Worm (Caenorhabditis elegans) whole organism, L4 larva: ENCODE measurements around the gene Y49E10.27.

ENCODE experiments used
- F26F4.8 ChIP-seq: fragments of 200-800 bp; sonication (Bioruptor generic); conservative IDR thresholded peaks from 2 replicates; pipeline ENCODE4 v1.3.6; 2022; ENCODE audit warnings: missing genetic modification characterization, missing compliant biosample characterization
- F37D6.2 ChIP-seq: sonication (generic microtip); optimal IDR thresholded peaks from 2 replicates; lab custom pipeline; 2016; ENCODE audit warnings: mild to moderate bottlenecking, missing genetic modification characterization, missing compliant biosample characterization
- F49E8.2 ChIP-seq: sonication (generic microtip); optimal IDR thresholded peaks from 2 replicates; lab custom pipeline; 2016; ENCODE audit warnings: missing compliant biosample characterization, mild to moderate bottlenecking, missing genetic modification characterization, borderline replicate concordance
- R02D3.7 ChIP-seq: fragments of 150-350 bp; sonication (generic microtip); optimal IDR thresholded peaks from 3 replicates; lab custom pipeline; 2014; ENCODE audit warnings: missing biosample characterization, missing genetic modification characterization
- T20F7.1 ChIP-seq: fragments of 200-800 bp; sonication (Bioruptor generic); optimal IDR thresholded peaks from 2 replicates; lab custom pipeline; 2018; ENCODE audit warnings: mild to moderate bottlenecking, missing genetic modification characterization, missing compliant biosample characterization
- Y105C5A.15 ChIP-seq: fragments of 200-800 bp; sonication (Bioruptor generic); IDR thresholded peaks from 2 replicates; pipeline ENCODE4 v1.3.6; 2022; ENCODE audit warnings: missing genetic modification characterization, missing compliant biosample characterization
- Y48G9A.11 ChIP-seq: fragments of 200-800 bp; sonication (Bioruptor generic); IDR thresholded peaks from 2 replicates; pipeline ENCODE4 v1.3.6; 2022; ENCODE audit warnings: missing genetic modification reagents, missing genetic modification characterization, missing compliant biosample characterization
- Y75B8A.6 ChIP-seq: fragments of 200-800 bp; sonication (Bioruptor generic); IDR thresholded peaks from 2 replicates; pipeline ENCODE4 v1.3.6; 2022; ENCODE audit warnings: missing genetic modification reagents, missing genetic modification characterization, missing compliant biosample characterization
- ZK337.2 ChIP-seq: fragments of 200-800 bp; sonication (Bioruptor generic); IDR thresholded peaks from 2 replicates; pipeline ENCODE4 v1.3.6; 2022; ENCODE audit warnings: missing genetic modification reagents, missing genetic modification characterization, missing compliant biosample characterization
- aly-2 ChIP-seq: sonication (generic microtip); optimal IDR thresholded peaks from 2 replicates; lab custom pipeline; 2018; ENCODE audit warnings: missing biosample characterization, missing genetic modification characterization
- ceh-32 ChIP-seq: sonication (generic microtip); optimal IDR thresholded peaks from 2 replicates; lab custom pipeline; 2016; ENCODE audit warnings: mild to moderate bottlenecking, missing genetic modification characterization, missing compliant biosample characterization; ENCODE audit not compliant: poor library complexity
- ceh-82 ChIP-seq: sonication (generic microtip); optimal IDR thresholded peaks from 2 replicates; lab custom pipeline; 2017; ENCODE audit warnings: missing biosample characterization, missing genetic modification characterization
- ces-1 ChIP-seq: fragments of 150-350 bp; sonication (generic microtip); optimal IDR thresholded peaks from 4 replicates; lab custom pipeline; 2014; ENCODE audit warnings: missing biosample characterization, missing genetic modification reagents, missing genetic modification characterization
- ctbp-1 ChIP-seq: fragments of 200-800 bp; sonication (Bioruptor generic); IDR thresholded peaks from 2 replicates; pipeline ENCODE4 v1.3.6; 2022; ENCODE audit warnings: missing genetic modification reagents, missing genetic modification characterization, missing compliant biosample characterization
- daf-12 ChIP-seq: fragments of 150-350 bp; optimal IDR thresholded peaks from 2 replicates; lab custom pipeline; 2014; ENCODE audit warnings: missing biosample characterization, missing genetic modification reagents, missing genetic modification characterization
- daf-16 ChIP-seq, 3 experiments: sonication (generic microtip); optimal IDR thresholded peaks; 2 replicates each; lab custom pipeline; 2016 to 2017; ENCODE audit warnings: missing genetic modification characterization in 3 of 3, missing genetic modification reagents in 3 of 3, mild to moderate bottlenecking in 2 of 3, missing compliant biosample characterization in 2 of 3, missing biosample characterization in 1 of 3, moderate library complexity in 1 of 3
- daf-19 ChIP-seq: fragments of 200-800 bp; sonication (Bioruptor generic); conservative IDR thresholded peaks from 2 replicates; pipeline ENCODE4 v1.3.6; 2022; ENCODE audit warnings: missing genetic modification characterization, missing compliant biosample characterization
- dmd-9 ChIP-seq: fragments of 200-800 bp; sonication (Bioruptor generic); IDR thresholded peaks from 2 replicates; pipeline ENCODE4 v1.3.6; 2022; ENCODE audit warnings: missing genetic modification reagents, missing genetic modification characterization, missing compliant biosample characterization
- duxl-1 ChIP-seq: sonication (generic microtip); optimal IDR thresholded peaks from 2 replicates; lab custom pipeline; 2016; ENCODE audit warnings: mild to moderate bottlenecking, missing genetic modification characterization, moderate library complexity, missing compliant biosample characterization; ENCODE audit not compliant: poor library complexity
- egl-43 ChIP-seq: fragments of 200-800 bp; sonication (Bioruptor generic); IDR thresholded peaks from 2 replicates; pipeline ENCODE4 v1.3.6; 2022; ENCODE audit warnings: missing genetic modification reagents, missing genetic modification characterization, missing compliant biosample characterization
- fos-1 ChIP-seq: fragments of 150-350 bp; optimal IDR thresholded peaks from 2 replicates; lab custom pipeline; 2014; ENCODE audit warnings: missing biosample characterization, missing genetic modification characterization
- hlh-11 ChIP-seq: fragments of 200-800 bp; sonication (Bioruptor generic); optimal IDR thresholded peaks from 2 replicates; lab custom pipeline; 2018; ENCODE audit warnings: mild to moderate bottlenecking, missing genetic modification characterization, missing compliant biosample characterization
- hlh-30 ChIP-seq: sonication (generic microtip); optimal IDR thresholded peaks from 2 replicates; lab custom pipeline; 2017; ENCODE audit warnings: antibody characterized with exemption, mild to moderate bottlenecking, missing genetic modification characterization, missing compliant biosample characterization; ENCODE audit not compliant: insufficient read depth
- lim-7 ChIP-seq: fragments of 200-800 bp; sonication (Bioruptor generic); IDR thresholded peaks from 2 replicates; pipeline ENCODE4 v1.3.6; 2022; ENCODE audit warnings: missing genetic modification characterization, missing compliant biosample characterization
- lin-1 ChIP-seq: fragments of 200-800 bp; sonication (Bioruptor generic); IDR thresholded peaks from 2 replicates; pipeline ENCODE4 v1.3.6; 2022; ENCODE audit warnings: missing genetic modification reagents, missing genetic modification characterization, missing compliant biosample characterization
- lin-13 ChIP-seq: fragments of 150-350 bp; optimal IDR thresholded peaks from 2 replicates; lab custom pipeline; 2014; ENCODE audit warnings: missing biosample characterization, missing genetic modification reagents, missing genetic modification characterization
- lin-29 ChIP-seq: fragments of 200-800 bp; sonication (Bioruptor generic); IDR thresholded peaks from 2 replicates; pipeline ENCODE4 v1.3.6; 2022; ENCODE audit warnings: missing genetic modification reagents, missing genetic modification characterization, missing compliant biosample characterization
- lin-38 ChIP-seq: fragments of 200-800 bp; sonication (Bioruptor generic); IDR thresholded peaks from 2 replicates; pipeline ENCODE4 v1.3.6; 2022; ENCODE audit warnings: missing genetic modification reagents, missing genetic modification characterization, missing compliant biosample characterization
- lin-39 ChIP-seq: fragments of 150-350 bp; optimal IDR thresholded peaks from 2 replicates; lab custom pipeline; 2014; ENCODE audit warnings: missing biosample characterization, missing genetic modification reagents, missing genetic modification characterization
- mes-2 ChIP-seq: sonication (generic microtip); optimal IDR thresholded peaks from 2 replicates; lab custom pipeline; 2016; ENCODE audit warnings: missing genotype, mild to moderate bottlenecking, missing genetic modification characterization, missing compliant biosample characterization; ENCODE audit not compliant: poor library complexity, severe bottlenecking
- mxl-2 ChIP-seq: fragments of 200-800 bp; sonication (Bioruptor generic); conservative IDR thresholded peaks from 2 replicates; pipeline ENCODE4 v1.3.6; 2022; ENCODE audit warnings: missing genetic modification reagents, missing genetic modification characterization, missing compliant biosample characterization
- mxl-3 ChIP-seq: fragments of 200-800 bp; sonication (Bioruptor generic); optimal IDR thresholded peaks from 2 replicates; lab custom pipeline; 2018; ENCODE audit warnings: mild to moderate bottlenecking, missing genetic modification characterization, missing compliant biosample characterization
- nhr-11 ChIP-seq: fragments of 150-350 bp; optimal IDR thresholded peaks from 2 replicates; lab custom pipeline; 2014; ENCODE audit warnings: missing biosample characterization, missing genetic modification characterization
- nhr-111 ChIP-seq: fragments of 200-800 bp; sonication (Bioruptor generic); optimal IDR thresholded peaks from 2 replicates; lab custom pipeline; 2018; ENCODE audit warnings: mild to moderate bottlenecking, missing genetic modification characterization, missing compliant biosample characterization
- nhr-237 ChIP-seq: sonication (generic microtip); optimal IDR thresholded peaks from 2 replicates; lab custom pipeline; 2017; ENCODE audit warnings: missing biosample characterization, missing genetic modification characterization
- nhr-28 ChIP-seq: fragments of 150-350 bp; optimal IDR thresholded peaks from 2 replicates; lab custom pipeline; 2014; ENCODE audit warnings: missing biosample characterization, missing genetic modification characterization
- nhr-42 ChIP-seq: fragments of 200-800 bp; sonication (Bioruptor generic); IDR thresholded peaks from 2 replicates; pipeline ENCODE4 v1.3.6; 2022; ENCODE audit warnings: missing genetic modification characterization, missing compliant biosample characterization
- nhr-77 ChIP-seq: fragments of 150-350 bp; optimal IDR thresholded peaks from 2 replicates; lab custom pipeline; 2014; ENCODE audit warnings: missing biosample characterization, missing genetic modification characterization
- pha-4 ChIP-seq, 2 experiments: fragments of 150-350 bp in 1 of 2; fragments of 200-800 bp in 1 of 2; sonication (Bioruptor generic) in 1 of 2; IDR thresholded peaks in 1 of 2; optimal IDR thresholded peaks in 1 of 2; 2 replicates each; pipeline versions ENCODE4 v1.3.6 to Lab custom; 2014 to 2022; ENCODE audit warnings: missing genetic modification characterization in 2 of 2, missing genetic modification reagents in 2 of 2, missing biosample characterization in 1 of 2, missing compliant biosample characterization in 1 of 2
- pqm-1 ChIP-seq: sonication (generic microtip); optimal IDR thresholded peaks from 2 replicates; lab custom pipeline; 2017; ENCODE audit warnings: missing biosample characterization, missing genetic modification characterization
- saeg-2 ChIP-seq: fragments of 200-800 bp; sonication (Bioruptor generic); IDR thresholded peaks from 2 replicates; pipeline ENCODE4 v1.3.6; 2022; ENCODE audit warnings: missing genetic modification reagents, missing genetic modification characterization, missing compliant biosample characterization
- set-16 ChIP-seq: fragments of 200-800 bp; sonication (Bioruptor generic); IDR thresholded peaks from 2 replicates; pipeline ENCODE4 v1.3.6; 2022; ENCODE audit warnings: missing genetic modification reagents, missing genetic modification characterization, missing compliant biosample characterization
- spr-3 ChIP-seq: fragments of 200-800 bp; sonication (Bioruptor generic); optimal IDR thresholded peaks from 2 replicates; lab custom pipeline; 2018; ENCODE audit warnings: mild to moderate bottlenecking, missing genetic modification characterization, missing compliant biosample characterization
- tag-97 ChIP-seq: fragments of 200-800 bp; sonication (Bioruptor generic); IDR thresholded peaks from 2 replicates; pipeline ENCODE4 v1.3.6; 2022; ENCODE audit warnings: missing genetic modification characterization, missing compliant biosample characterization
- tra-1 ChIP-seq: fragments of 200-800 bp; sonication (Bioruptor generic); IDR thresholded peaks from 2 replicates; pipeline ENCODE4 v1.3.6; 2022; ENCODE audit warnings: missing genetic modification reagents, missing genetic modification characterization, missing compliant biosample characterization
- unc-130 ChIP-seq: sonication (generic microtip); optimal IDR thresholded peaks from 2 replicates; lab custom pipeline; 2016; ENCODE audit warnings: missing genetic modification reagents, missing genetic modification characterization, missing compliant biosample characterization
- unc-39 ChIP-seq: sonication (generic microtip); optimal IDR thresholded peaks from 2 replicates; lab custom pipeline; 2017; ENCODE audit warnings: missing biosample characterization, missing genetic modification characterization
- unc-62 ChIP-seq, 3 experiments: fragments of 150-350 bp in 1 of 3; sonication (generic microtip); optimal IDR thresholded peaks in 2 of 3; peaks in 1 of 3; 1 replicate in 1 of 3; 2 replicates in 2 of 3; lab custom pipeline; 2014 to 2017; ENCODE audit warnings: missing biosample characterization in 3 of 3, missing genetic modification characterization in 3 of 3, missing genetic modification reagents in 3 of 3, missing genotype in 1 of 3
- zip-11 ChIP-seq: fragments of 200-800 bp; sonication (Bioruptor generic); IDR thresholded peaks from 2 replicates; pipeline ENCODE4 v1.3.6; 2022; ENCODE audit warnings: missing genetic modification characterization, missing compliant biosample characterization
- ztf-11 ChIP-seq: fragments of 150-350 bp; optimal IDR thresholded peaks from 2 replicates; lab custom pipeline; 2014; ENCODE audit warnings: missing biosample characterization, missing genetic modification characterization

The Y49E10.27 gene

ce11 chrIII:12429579-12430084, 4.6 kb upstream of the Y49E10.27 start, which contains the start of gene snr-6 (continued):
- TF ChIP-seq ceh-32 (tag; lab: Kevin White, UChicago) (no peak), lin-39 (no peak), lin-13 (GFP tag; lab: Kevin White, UChicago) (peak; percentile 33), pqm-1 (tag; lab: Kevin White, UChicago) (no peak), R02D3.7 (no peak), ctbp-1 (GFP tag; lab: Robert Waterston, UW) (no peak), dmd-9 (no peak), set-16 (GFP tag; lab: Robert Waterston, UW) (no peak), tag-97 (GFP tag; lab: Robert Waterston, UW) (no peak), aly-2 (tag; lab: Kevin White, UChicago) (no peak), F37D6.2 (tag; lab: Kevin White, UChicago) (peak; percentile 10), daf-12 (tag; lab: Kevin White, UChicago) (no peak), unc-39 (tag; lab: Kevin White, UChicago) (no peak), hlh-30 (tag; lab: Kevin White, UChicago) (peak; percentile 59), mxl-3 (GFP tag; lab: Kevin White, UChicago) (no peak), ceh-82 (tag; lab: Kevin White, UChicago) (no peak), ZK337.2 (no peak), unc-130 (GFP tag; lab: Kevin White, UChicago) (peak; percentile 40), zip-11 (GFP tag; lab: Robert Waterston, UW) (no peak), nhr-11 (tag; lab: Kevin White, UChicago) (peak; percentile 46), nhr-237 (no peak), fos-1 (tag; lab: Kevin White, UChicago) (no peak), spr-3 (GFP tag; lab: Kevin White, UChicago) (no peak), hlh-11 (peak; percentile 6), lin-29 (GFP tag; lab: Robert Waterston, UW) (no peak), ztf-11 (tag; lab: Kevin White, UChicago) (no peak), mxl-2 (GFP tag; lab: Robert Waterston, UW) (no peak), tra-1 (GFP tag; lab: Robert Waterston, UW) (no peak), daf-19 (GFP tag; lab: Robert Waterston, UW) (no peak), nhr-77 (tag; lab: Kevin White, UChicago) (peak; percentile 60), nhr-111 (GFP tag; lab: Kevin White, UChicago) (no peak), lin-38 (GFP tag; lab: Robert Waterston, UW) (peak; percentile 65), egl-43 (GFP tag; lab: Robert Waterston, UW) (no peak), saeg-2 (GFP tag; lab: Robert Waterston, UW) (no peak), daf-16 (GFP tag; optimal IDR thresholded peaks at IDR 0.05; lab: Kevin White, UChicago) (no peak), daf-16 (tag; optimal IDR thresholded peaks at IDR 0.05; lab: Kevin White, UChicago) (no peak), Y105C5A.15 (no peak), nhr-28 (tag; lab: Kevin White, UChicago) (peak; percentile 17), duxl-1 (tag; lab: Kevin White, UChicago) (no peak), lim-7 (no peak), ces-1 (no peak), T20F7.1 (GFP tag; lab: Kevin White, UChicago) (no peak), Y75B8A.6 (GFP tag; lab: Robert Waterston, UW) (no peak), Y48G9A.11 (GFP tag; lab: Robert Waterston, UW) (no peak), F49E8.2 (tag; lab: Kevin White, UChicago) (no peak), F26F4.8 (no peak), mes-2 (tag; lab: Kevin White, UChicago) (peak; percentile 84), pha-4 (GFP tag; IDR thresholded peaks at IDR 0.05; lab: Robert Waterston, UW) (0 out of 2 replicates have a peak, but pooled peaks have one; percentile 15), pha-4 (tag; optimal IDR thresholded peaks at IDR 0.05; lab: Kevin White, UChicago) (peak; percentile 15), lin-1 (GFP tag; lab: Robert Waterston, UW) (no peak), unc-62 (GFP tag; optimal IDR thresholded peaks at IDR 0.05 in 1 of 2; lab: Kevin White, UChicago) (no peak), unc-62 (tag; optimal IDR thresholded peaks at IDR 0.05; lab: Kevin White, UChicago) (no peak), nhr-42 (GFP tag; lab: Robert Waterston, UW) (no peak)
